Worm (Caenorhabditis elegans): ENCODE data around the gene C42D8.9.
A peak's percentile ranks its signal among the peaks of the same experiment; 100 is the strongest.

C42D8.9 gene

ce11 chrX:5077696-5078343 lies 29.0 kb downstream of the C42D8.9 start, which contains the start of gene cal-5 (continued):
- TF ChIP-seq duxl-1 (tag; optimal IDR thresholded peaks at IDR 0.05; ENCODE audit: poor library complexity) (peak; percentile 39), T26A8.4 (GFP tag; IDR thresholded peaks at IDR 0.05) (no peak), nhr-111 (GFP tag; optimal IDR thresholded peaks at IDR 0.05) (no peak), R02D3.7 (tag; optimal IDR thresholded peaks at IDR 0.05) (no peak), ama-1 (optimal IDR thresholded peaks at IDR 0.05) (no peak), attf-4 (tag; optimal IDR thresholded peaks at IDR 0.05) (no peak), zag-1 (tag; optimal IDR thresholded peaks at IDR 0.05) (no peak), nhr-76 (tag; optimal IDR thresholded peaks at IDR 0.05) (no peak), nhr-28 (tag; optimal IDR thresholded peaks at IDR 0.05) (peak; percentile 9), pqm-1 (tag; optimal IDR thresholded peaks at IDR 0.05) (peak; percentile 66), ceh-82 (tag; optimal IDR thresholded peaks at IDR 0.05) (no peak), nhr-25 (tag; optimal IDR thresholded peaks at IDR 0.05; ENCODE audit: borderline replicate concordance, insufficient read depth) (no peak), tag-97 (GFP tag; IDR thresholded peaks at IDR 0.05) (no peak), ctbp-1 (GFP tag; IDR thresholded peaks at IDR 0.05) (0 out of 2 replicates have a peak, but pooled peaks have one; percentile 15), mep-1 (tag; optimal IDR thresholded peaks at IDR 0.05) (peak; percentile 23), saeg-2 (GFP tag; IDR thresholded peaks at IDR 0.05) (no peak), arid-1 (GFP tag; conservative IDR thresholded peaks at IDR 0.05) (no peak), daf-19 (GFP tag; conservative IDR thresholded peaks at IDR 0.05) (no peak), ztf-11 (tag; optimal IDR thresholded peaks at IDR 0.05) (no peak), pha-4 (GFP tag; IDR thresholded peaks at IDR 0.05) (no peak; the same call in 1 of the 2 replicates), pha-4 (tag; optimal IDR thresholded peaks at IDR 0.05) (no peak), F44E2.7 (GFP tag; IDR thresholded peaks at IDR 0.05) (no peak), F37D6.2 (tag; optimal IDR thresholded peaks at IDR 0.05) (no peak), ceh-44 (GFP tag; IDR thresholded peaks at IDR 0.05) (no peak), zfp-2 (tag; optimal IDR thresholded peaks at IDR 0.05) (no peak), nhr-6 (tag; optimal IDR thresholded peaks at IDR 0.05) (no peak), cey-2 (tag; optimal IDR thresholded peaks at IDR 0.05; ENCODE audit: borderline replicate concordance, insufficient read depth) (no peak), Y48G9A.11 (GFP tag; IDR thresholded peaks at IDR 0.05) (no peak), hlh-30 (tag; optimal IDR thresholded peaks at IDR 0.05; ENCODE audit: insufficient read depth) (no peak), Y105C5A.15 (GFP tag; IDR thresholded peaks at IDR 0.05) (no peak), mes-2 (tag; optimal IDR thresholded peaks at IDR 0.05; ENCODE audit: poor library complexity, severe bottlenecking) (peak; percentile 16), lsy-2 (tag; optimal IDR thresholded peaks at IDR 0.05) (no peak), ZK337.2 (GFP tag; IDR thresholded peaks at IDR 0.05) (0 out of 2 replicates have a peak, but pooled peaks have one; percentile 13), unc-62 (GFP tag; optimal IDR thresholded peaks at IDR 0.05 in 1 of 2) (peak in 1 of 2 experiments; percentile 88), unc-62 (tag; optimal IDR thresholded peaks at IDR 0.05) (no peak), hmg-1.1 (GFP tag; IDR thresholded peaks at IDR 0.05) (peak; percentile 24; the same call in 1 of the 2 replicates), D1046.2 (GFP tag; IDR thresholded peaks at IDR 0.05) (no peak), nhr-102 (tag; optimal IDR thresholded peaks at IDR 0.05) (no peak), spr-3 (GFP tag; optimal IDR thresholded peaks at IDR 0.05) (no peak), dpl-1 (GFP tag; optimal IDR thresholded peaks at IDR 0.05) (peak; percentile 4), aha-1 (tag) (no peak), daf-12 (tag; optimal IDR thresholded peaks at IDR 0.05) (no peak), dmd-6 (GFP tag; IDR thresholded peaks at IDR 0.05) (peak; percentile 74), hif-1 (tag; optimal IDR thresholded peaks at IDR 0.05) (no peak), daf-8 (GFP tag; IDR thresholded peaks at IDR 0.05) (no peak), Y5F2A.4 (GFP tag; optimal IDR thresholded peaks at IDR 0.05) (no peak), madf-9 (GFP tag; conservative IDR thresholded peaks at IDR 0.05) (no peak), hlh-11 (tag; optimal IDR thresholded peaks at IDR 0.05) (peak; percentile 79), lim-7 (GFP tag; IDR thresholded peaks at IDR 0.05) (no peak), ztf-7 (tag; optimal IDR thresholded peaks at IDR 0.05) (no peak)
